Worm (Caenorhabditis elegans) whole organism, L1 larva: ENCODE measurements around the gene AH10.4.

Source experiments
- C16A3.4 ChIP-seq: fragments of 150-350 bp; optimal IDR thresholded peaks from 2 replicates; lab custom pipeline; 2014; ENCODE audit warnings: missing biosample characterization, missing genetic modification characterization
- aly-2 ChIP-seq: fragments of 150-350 bp; optimal IDR thresholded peaks from 2 replicates; lab custom pipeline; 2014; ENCODE audit warnings: missing biosample characterization, missing genetic modification characterization
- ceh-63 ChIP-seq: fragments of 200-800 bp; sonication (Bioruptor generic); optimal IDR thresholded peaks from 2 replicates; lab custom pipeline; 2018; ENCODE audit warnings: mild to moderate bottlenecking, missing genetic modification characterization, missing compliant biosample characterization
- ceh-82 ChIP-seq, 3 experiments: fragments of 150-350 bp in 1 of 3; sonication (generic microtip) in 2 of 3; optimal IDR thresholded peaks; 2 replicates each; lab custom pipeline; 2014 to 2017; ENCODE audit warnings: missing biosample characterization in 3 of 3, missing genetic modification characterization in 3 of 3
- ceh-88 ChIP-seq: fragments of 200-800 bp; sonication (Bioruptor generic); IDR thresholded peaks from 2 replicates; pipeline ENCODE4 v1.3.6; 2022; ENCODE audit warnings: missing genetic modification characterization, missing compliant biosample characterization
- ceh-90 ChIP-seq: sonication (generic microtip); optimal IDR thresholded peaks from 2 replicates; lab custom pipeline; 2016; ENCODE audit warnings: missing genetic modification characterization, missing compliant biosample characterization
- ces-1 ChIP-seq: fragments of 150-350 bp; optimal IDR thresholded peaks from 2 replicates; lab custom pipeline; 2014; ENCODE audit warnings: missing biosample characterization, missing genetic modification reagents, missing genetic modification characterization
- dpl-1 ChIP-seq, 3 experiments: fragments of 150-350 bp in 2 of 3; sonication (generic microtip) in 1 of 3; optimal IDR thresholded peaks; 2 replicates each; lab custom pipeline; 2014 to 2017; ENCODE audit warnings: missing biosample characterization in 3 of 3, missing genetic modification characterization in 3 of 3, missing genetic modification reagents in 3 of 3
- dsc-1 ChIP-seq: sonication (generic microtip); optimal IDR thresholded peaks from 2 replicates; lab custom pipeline; 2016; ENCODE audit warnings: mild to moderate bottlenecking, missing genetic modification characterization, missing compliant biosample characterization
- efl-1 ChIP-seq, 4 experiments: fragments of 150-350 bp; optimal IDR thresholded peaks in 3 of 4; peaks in 1 of 4; 1 replicate in 1 of 4; 2 replicates in 3 of 4; lab custom pipeline; 2014; ENCODE audit warnings: missing biosample characterization in 2 of 4, missing genetic modification characterization in 2 of 4, missing genetic modification reagents in 2 of 4
- egl-27 ChIP-seq, 2 experiments: fragments of 150-350 bp in 1 of 2; sonication (generic microtip); optimal IDR thresholded peaks; 3 replicates each; lab custom pipeline; 2017 to 2018; ENCODE audit warnings: missing biosample characterization in 2 of 2, missing genetic modification characterization in 2 of 2, missing genetic modification reagents in 2 of 2
- elt-2 ChIP-seq: sonication (generic microtip); optimal IDR thresholded peaks from 2 replicates; lab custom pipeline; 2016; ENCODE audit warnings: missing genetic modification characterization, mild to moderate bottlenecking, inconsistent platforms, missing compliant biosample characterization, missing genetic modification reagents
- fos-1 ChIP-seq: fragments of 150-350 bp; optimal IDR thresholded peaks from 2 replicates; lab custom pipeline; 2014; ENCODE audit warnings: missing biosample characterization, missing genetic modification characterization
- hlh-4 ChIP-seq: sonication (generic microtip); optimal IDR thresholded peaks from 2 replicates; lab custom pipeline; 2016; ENCODE audit warnings: mild to moderate bottlenecking, missing genetic modification characterization, missing compliant biosample characterization
- isw-1 ChIP-seq: fragments of 200-800 bp; sonication (Bioruptor generic); IDR thresholded peaks from 2 replicates; pipeline ENCODE4 v1.3.6; 2022; ENCODE audit warnings: missing genetic modification characterization, missing compliant biosample characterization
- lin-14 ChIP-seq: fragments of 200-800 bp; sonication (Bioruptor generic); optimal IDR thresholded peaks from 2 replicates; lab custom pipeline; 2018; ENCODE audit warnings: mild to moderate bottlenecking, missing genetic modification characterization, moderate library complexity, missing compliant biosample characterization
- lin-15B ChIP-seq: fragments of 150-350 bp; sonication (generic microtip); optimal IDR thresholded peaks from 3 replicates; lab custom pipeline; 2014; ENCODE audit warnings: missing biosample characterization, missing genetic modification characterization
- lin-35 ChIP-seq, 2 experiments: fragments of 150-350 bp; optimal IDR thresholded peaks; 2 replicates each; lab custom pipeline; 2014; ENCODE audit warnings: missing biosample characterization in 2 of 2, missing genetic modification characterization in 2 of 2, missing genetic modification reagents in 2 of 2
- lin-39 ChIP-seq: fragments of 150-350 bp; optimal IDR thresholded peaks from 2 replicates; lab custom pipeline; 2014; ENCODE audit warnings: missing biosample characterization, missing genetic modification reagents, missing genetic modification characterization
- lir-3 ChIP-seq: sonication (generic microtip); optimal IDR thresholded peaks from 2 replicates; lab custom pipeline; 2016; ENCODE audit warnings: mild to moderate bottlenecking, missing genetic modification characterization, moderate library complexity, missing compliant biosample characterization; ENCODE audit not compliant: poor library complexity
- lsy-2 ChIP-seq, 2 experiments: fragments of 150-350 bp; optimal IDR thresholded peaks; 2 replicates each; lab custom pipeline; 2014; ENCODE audit warnings: missing biosample characterization in 2 of 2, missing genetic modification characterization in 2 of 2
- mef-2 ChIP-seq: fragments of 150-350 bp; optimal IDR thresholded peaks from 2 replicates; lab custom pipeline; 2014; ENCODE audit warnings: missing biosample characterization, missing genetic modification characterization
- nhr-11 ChIP-seq: fragments of 150-350 bp; optimal IDR thresholded peaks from 2 replicates; lab custom pipeline; 2014; ENCODE audit warnings: missing biosample characterization, missing genetic modification characterization
- nhr-237 ChIP-seq: fragments of 150-350 bp; optimal IDR thresholded peaks from 2 replicates; lab custom pipeline; 2014; ENCODE audit warnings: missing biosample characterization, missing genetic modification characterization
- nhr-71 ChIP-seq: sonication (generic microtip); optimal IDR thresholded peaks from 2 replicates; lab custom pipeline; 2016; ENCODE audit warnings: mild to moderate bottlenecking, missing genetic modification characterization, moderate library complexity, missing compliant biosample characterization
- nhr-84 ChIP-seq: sonication (generic microtip); optimal IDR thresholded peaks from 2 replicates; lab custom pipeline; 2017; ENCODE audit warnings: missing biosample characterization, missing genetic modification characterization
- nhr-85 ChIP-seq: sonication (generic microtip); peaks from one replicate; lab custom pipeline; 2016; ENCODE audit warnings: missing genetic modification characterization, inconsistent platforms, missing compliant biosample characterization
- pax-3 ChIP-seq: fragments of 200-800 bp; sonication (Bioruptor generic); optimal IDR thresholded peaks from 2 replicates; lab custom pipeline; 2018; ENCODE audit warnings: mild to moderate bottlenecking, missing genetic modification characterization, moderate library complexity, missing compliant biosample characterization
- rnt-1 ChIP-seq: sonication (generic microtip); optimal IDR thresholded peaks from 2 replicates; lab custom pipeline; 2016; ENCODE audit warnings: mild to moderate bottlenecking, missing genetic modification characterization, moderate library complexity, missing compliant biosample characterization
- snu-23 ChIP-seq: sonication (generic microtip); optimal IDR thresholded peaks from 2 replicates; lab custom pipeline; 2016; ENCODE audit warnings: missing genetic modification characterization, missing compliant biosample characterization
- sup-37 ChIP-seq: fragments of 200-800 bp; sonication (Bioruptor generic); optimal IDR thresholded peaks from 2 replicates; lab custom pipeline; 2018; ENCODE audit warnings: mild to moderate bottlenecking, missing genetic modification characterization, missing compliant biosample characterization
- swsn-7 ChIP-seq: sonication (generic microtip); optimal IDR thresholded peaks from 2 replicates; lab custom pipeline; 2016; ENCODE audit warnings: missing genetic modification characterization, missing compliant biosample characterization
- tbx-2 ChIP-seq: sonication (generic microtip); optimal IDR thresholded peaks from 2 replicates; lab custom pipeline; 2016; ENCODE audit warnings: missing genetic modification characterization, missing compliant biosample characterization
- unc-130 ChIP-seq: fragments of 150-350 bp; optimal IDR thresholded peaks from 2 replicates; lab custom pipeline; 2017; ENCODE audit warnings: missing biosample characterization, missing genetic modification characterization, inconsistent platforms

The AH10.4 gene

DNA sequence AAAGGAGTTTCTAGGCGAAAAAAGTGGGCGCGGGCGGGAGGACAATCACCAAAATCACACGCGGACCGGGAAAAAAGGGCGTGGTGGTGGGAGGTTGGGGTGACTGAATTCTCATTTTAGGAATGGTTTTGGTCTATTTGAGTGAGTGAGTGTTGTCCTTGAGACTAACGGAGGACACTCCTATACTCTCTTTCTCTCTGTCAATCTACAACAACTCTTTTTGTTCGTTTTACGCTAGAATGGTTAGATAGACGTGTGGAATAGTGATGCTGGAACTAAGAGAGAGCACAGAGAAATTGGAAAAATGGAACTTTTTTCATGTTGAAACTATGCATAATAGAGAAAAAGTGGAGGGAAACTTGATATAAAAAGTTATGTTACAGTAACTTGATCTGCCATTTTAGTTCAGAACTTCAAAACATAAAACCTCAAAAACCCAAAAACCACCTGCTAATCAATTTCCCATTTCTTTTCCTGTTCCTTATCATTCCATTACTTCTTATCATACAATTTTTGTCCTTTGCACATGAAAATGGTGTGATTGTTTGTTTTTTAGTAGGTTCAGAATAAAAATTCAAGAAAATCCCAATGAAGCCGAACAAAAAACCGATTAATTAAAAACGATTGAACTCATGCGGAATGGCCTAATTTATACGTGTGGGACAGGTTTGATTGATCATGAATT, 2.8 kb downstream of the AH10.4 start (continued):
- TF ChIP-seq nhr-85 (peak; percentile 75), sup-37 (GFP tag; lab: Kevin White, UChicago) (no peak), rnt-1 (tag; lab: Kevin White, UChicago) (no peak), ceh-88 (GFP tag; lab: Robert Waterston, UW) (no peak), C16A3.4 (tag; lab: Kevin White, UChicago) (no peak), tbx-2 (no peak), egl-27 (tag; optimal IDR thresholded peaks at IDR 0.05; lab: Kevin White, UChicago) (no peak), dsc-1 (tag; lab: Kevin White, UChicago) (no peak), unc-130 (tag; lab: Kevin White, UChicago) (no peak), lin-39 (tag; lab: Kevin White, UChicago) (no peak), ceh-82 (tag; optimal IDR thresholded peaks at IDR 0.05; lab: Kevin White, UChicago) (no peak), ces-1 (GFP tag; lab: Kevin White, UChicago) (no peak), swsn-7 (tag; lab: Kevin White, UChicago) (no peak), hlh-4 (no peak)

DNA sequence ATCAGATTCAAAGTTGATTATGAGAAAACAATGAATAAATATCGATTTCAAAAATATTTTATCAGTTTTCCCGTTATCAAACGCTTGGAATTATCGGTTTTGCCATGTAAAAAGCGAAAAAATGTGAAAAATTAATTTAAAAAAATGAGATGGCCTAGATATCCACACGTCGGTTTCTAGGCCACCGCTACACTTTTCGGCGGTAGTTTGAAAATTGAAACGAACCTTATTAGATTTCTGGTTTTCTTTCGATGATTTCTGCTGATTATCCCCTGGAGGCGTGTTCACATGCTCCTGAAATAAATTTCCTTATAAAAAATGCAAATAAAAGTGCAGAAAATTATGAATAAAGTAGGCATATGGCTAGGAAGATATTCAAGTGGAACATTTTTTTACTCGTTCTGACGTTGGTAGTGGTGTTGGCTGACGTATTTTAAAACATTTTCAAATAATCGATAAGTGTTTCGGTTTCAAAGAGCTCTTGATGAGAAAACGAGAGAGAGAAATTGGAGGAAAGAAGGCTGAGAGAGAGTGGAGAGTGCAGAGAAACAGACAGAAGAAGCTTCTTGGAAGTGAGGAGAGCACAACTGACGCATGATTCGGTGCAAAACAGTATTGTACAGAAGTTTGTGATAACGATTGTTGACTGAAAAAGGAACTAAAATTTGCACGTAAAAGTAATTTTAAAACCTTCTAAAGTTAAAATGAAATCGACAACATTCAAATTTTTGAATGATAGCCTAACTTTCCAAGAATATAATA, 4.5 kb downstream of the AH10.4 start:
- TF ChIP-seq nhr-237 (tag; lab: Kevin White, UChicago) (no peak), ceh-90 (tag; lab: Kevin White, UChicago) (peak; percentile 70), dpl-1 (GFP tag; optimal IDR thresholded peaks at IDR 0.05; lab: Kevin White, UChicago) (peak in 2 of 3 experiments; percentile 23 to 44), fos-1 (tag; lab: Kevin White, UChicago) (peak; percentile 2), rnt-1 (tag; lab: Kevin White, UChicago) (peak; percentile 52), nhr-85 (peak; percentile 67), nhr-84 (no peak), elt-2 (tag; lab: Kevin White, UChicago) (peak; percentile 39), lin-35 (GFP tag; optimal IDR thresholded peaks at IDR 0.05; lab: Kevin White, UChicago) (peak; percentile 12 to 51), nhr-71 (peak; percentile 6), mef-2 (no peak), lin-14 (peak; percentile 10), efl-1 (optimal IDR thresholded peaks at IDR 0.05; lab: Kevin White, UChicago) (peak; percentile 8 to 45), efl-1 (GFP tag; optimal IDR thresholded peaks at IDR 0.05 in 1 of 2; lab: Kevin White, UChicago) (peak; percentile 66 to 93), lsy-2 (tag; optimal IDR thresholded peaks at IDR 0.05; lab: Kevin White, UChicago) (peak in 1 of 2 experiments; percentile 9)

DNA sequence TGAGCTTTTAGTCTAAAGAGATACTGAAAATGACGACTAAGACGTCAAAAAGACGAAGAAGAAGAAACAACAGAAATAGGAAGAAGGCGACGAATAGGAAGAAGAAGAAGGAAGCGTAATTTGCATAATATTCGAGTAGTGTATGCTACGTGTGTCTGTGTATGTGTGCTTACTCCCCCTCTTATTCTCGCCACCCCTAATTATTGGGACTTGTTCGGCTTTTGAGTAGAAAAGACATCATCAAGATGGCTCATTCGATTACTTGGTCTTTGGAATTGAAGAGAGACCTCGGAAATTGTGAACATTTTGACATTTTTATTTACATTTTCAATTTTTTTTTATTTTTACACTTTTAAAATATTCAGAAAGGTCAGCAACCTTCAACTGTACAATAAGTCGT, 7.4 kb downstream of the AH10.4 start:
- TF ChIP-seq snu-23 (GFP tag; lab: Kevin White, UChicago) (no peak), isw-1 (GFP tag; lab: Robert Waterston, UW) (no peak), ceh-63 (GFP tag; lab: Kevin White, UChicago) (no peak), lin-14 (peak; percentile 44)

DNA sequence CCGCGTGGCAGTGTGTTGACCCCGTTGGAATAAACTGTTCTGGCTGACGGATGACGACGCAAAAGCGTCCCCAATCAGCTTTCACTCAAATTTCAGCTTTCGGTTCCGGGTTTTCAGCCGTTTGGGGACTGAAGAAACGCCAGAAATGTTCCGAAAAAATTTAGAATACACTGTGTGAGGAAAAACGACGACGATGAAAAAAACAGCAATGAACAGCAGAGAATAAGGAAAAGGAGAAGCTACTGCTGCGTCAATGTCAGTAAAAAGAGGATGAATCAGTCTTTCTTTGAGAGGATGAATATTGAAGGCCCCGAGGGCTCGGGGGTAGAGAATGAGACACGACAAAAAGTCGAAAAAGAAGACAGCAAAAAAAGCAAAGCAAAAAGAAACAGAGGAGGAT, 8.8 kb downstream of the AH10.4 start:
- no peak for TF ChIP-seq nhr-11
- TF ChIP-seq tbx-2: no peak
- no peak for TF ChIP-seq snu-23 (GFP tag; lab: Kevin White, UChicago)
- no peak for TF ChIP-seq lin-15B
- TF ChIP-seq lin-14: peak; percentile 9
- TF ChIP-seq lir-3 (tag; lab: Kevin White, UChicago): no peak
- no peak for TF ChIP-seq efl-1 (optimal IDR thresholded peaks at IDR 0.05; lab: Kevin White, UChicago)
- peak in 1 of 2 experiments; percentile 88 for TF ChIP-seq efl-1 (GFP tag; optimal IDR thresholded peaks at IDR 0.05 in 1 of 2; lab: Kevin White, UChicago)
- TF ChIP-seq pax-3 (tag; lab: Kevin White, UChicago): peak; percentile 41
- no peak for TF ChIP-seq aly-2
